Fruit fly (Drosophila melanogaster) whole organism, embryonic: ENCODE data around the gene SmD1.

Source experiments
- Bteb2 ChIP-seq: fragments of 200-800 bp; sonication (Bioruptor generic); optimal IDR thresholded peaks from 2 replicates; lab custom pipeline; 2016; ENCODE audit warnings: missing biosample characterization, missing genetic modification characterization
- CG10147 ChIP-seq: fragments of 200-800 bp; sonication (Bioruptor generic); optimal IDR thresholded peaks from 2 replicates; lab custom pipeline; 2019; ENCODE audit warnings: missing biosample characterization, mild to moderate bottlenecking, missing genetic modification characterization, moderate library complexity
- CG10979 ChIP-seq: fragments of 200-800 bp; sonication (Bioruptor generic); optimal IDR thresholded peaks from 2 replicates; lab custom pipeline; 2018; ENCODE audit warnings: missing biosample characterization, mild to moderate bottlenecking, missing genetic modification characterization, moderate library complexity
- CG14050 ChIP-seq: fragments of 200-800 bp; sonication (Bioruptor generic); IDR thresholded peaks from 3 replicates; pipeline ENCODE4 v1.3.6; 2022; ENCODE audit warnings: missing biosample characterization, missing genetic modification characterization
- CG14441 ChIP-seq: fragments of 200-800 bp; sonication (Bioruptor generic); IDR thresholded peaks from 2 replicates; pipeline ENCODE4 v1.3.6; 2022; ENCODE audit warnings: missing biosample characterization, missing genetic modification characterization
- CG2712 ChIP-seq: fragments of 200-800 bp; optimal IDR thresholded peaks from 3 replicates; lab custom pipeline; 2019; ENCODE audit warnings: missing biosample characterization, mild to moderate bottlenecking, missing genetic modification characterization, moderate library complexity
- CG2889 ChIP-seq: fragments of 200-800 bp; sonication (Bioruptor generic); IDR thresholded peaks from 3 replicates; pipeline ENCODE4 v1.3.6; 2022; ENCODE audit warnings: missing biosample characterization, missing genetic modification characterization
- CG4707 ChIP-seq: fragments of 200-800 bp; sonication (Bioruptor generic); optimal IDR thresholded peaks from 2 replicates; lab custom pipeline; 2018; ENCODE audit warnings: missing biosample characterization, mild to moderate bottlenecking, missing genetic modification characterization, moderate library complexity
- CG6813 ChIP-seq: fragments of 200-800 bp; sonication (Bioruptor generic); optimal IDR thresholded peaks from 2 replicates; lab custom pipeline; 2017; ENCODE audit warnings: missing biosample characterization, missing genetic modification characterization, mild to moderate bottlenecking, moderate library complexity, missing genetic modification reagents
- CG6854 ChIP-seq: fragments of 200-800 bp; sonication (Bioruptor generic); optimal IDR thresholded peaks from 3 replicates; lab custom pipeline; 2017; ENCODE audit warnings: missing biosample characterization, mild to moderate bottlenecking, missing genetic modification characterization
- CG7372 ChIP-seq: fragments of 200-800 bp; sonication (Bioruptor generic); IDR thresholded peaks from 2 replicates; pipeline ENCODE4 v1.3.6; 2022; ENCODE audit warnings: missing biosample characterization, missing genetic modification characterization
- CG7987 ChIP-seq: fragments of 200-800 bp; sonication (Bioruptor generic); optimal IDR thresholded peaks from 2 replicates; lab custom pipeline; 2018; ENCODE audit warnings: missing biosample characterization, mild to moderate bottlenecking, missing genetic modification characterization, moderate library complexity
- CG8089 ChIP-seq: fragments of 200-800 bp; sonication (Bioruptor generic); optimal IDR thresholded peaks from 3 replicates; lab custom pipeline; 2016; ENCODE audit warnings: missing biosample characterization, missing genetic modification characterization
- CG8944 ChIP-seq: fragments of 200-800 bp; sonication (Bioruptor generic); optimal IDR thresholded peaks from 3 replicates; lab custom pipeline; 2016; ENCODE audit warnings: missing biosample characterization, missing genetic modification characterization
- CG9727 ChIP-seq: fragments of 200-800 bp; sonication (Bioruptor generic); optimal IDR thresholded peaks from 3 replicates; lab custom pipeline; 2017; ENCODE audit warnings: missing biosample characterization, mild to moderate bottlenecking, missing genetic modification characterization
- CG9797 ChIP-seq: fragments of 200-800 bp; sonication (Bioruptor generic); optimal IDR thresholded peaks from 3 replicates; lab custom pipeline; 2018; ENCODE audit warnings: missing biosample characterization, mild to moderate bottlenecking, missing genetic modification characterization
- Eip74EF ChIP-seq, 2 experiments: fragments of 200-800 bp in 1 of 2; fragments of >200 bp in 1 of 2; sonication (Bioruptor generic) in 1 of 2; optimal IDR thresholded peaks; 2 replicates each; lab custom pipeline; 2017 to 2019; ENCODE audit warnings: missing biosample characterization in 2 of 2, missing genetic modification characterization in 2 of 2, mild to moderate bottlenecking in 1 of 2, moderate library complexity in 1 of 2
- Fer1 ChIP-seq: fragments of 200-800 bp; sonication (Bioruptor generic); optimal IDR thresholded peaks from 2 replicates; lab custom pipeline; 2017; ENCODE audit warnings: missing biosample characterization, mild to moderate bottlenecking, missing genetic modification characterization
- Lim3 ChIP-seq: fragments of 200-800 bp; sonication (Bioruptor generic); IDR thresholded peaks from 2 replicates; pipeline ENCODE4 v1.3.6; 2022; ENCODE audit warnings: missing biosample characterization, missing genetic modification characterization
- Lpt ChIP-seq: fragments of >200 bp; optimal IDR thresholded peaks from 2 replicates; lab custom pipeline; 2018; ENCODE audit warnings: missing biosample characterization, missing genetic modification characterization
- Mrtf ChIP-seq: fragments of 200-800 bp; sonication (Bioruptor generic); IDR thresholded peaks from 3 replicates; pipeline ENCODE4 v1.3.6; 2022; ENCODE audit warnings: missing biosample characterization, missing genetic modification characterization
- Nf-YC ChIP-seq: fragments of 200-800 bp; optimal IDR thresholded peaks from 3 replicates; lab custom pipeline; 2019; ENCODE audit warnings: missing biosample characterization, mild to moderate bottlenecking, missing genetic modification characterization, moderate library complexity
- Oli ChIP-seq: fragments of 200-800 bp; sonication (Bioruptor generic); optimal IDR thresholded peaks from 2 replicates; lab custom pipeline; 2018; ENCODE audit warnings: missing biosample characterization, mild to moderate bottlenecking, missing genetic modification characterization, moderate library complexity
- Six4 ChIP-seq: fragments of 200-800 bp; sonication (Bioruptor generic); optimal IDR thresholded peaks from 2 replicates; lab custom pipeline; 2016; ENCODE audit warnings: missing biosample characterization, missing genetic modification characterization
- Usf ChIP-seq: fragments of 200-800 bp; sonication (Bioruptor generic); optimal IDR thresholded peaks from 2 replicates; lab custom pipeline; 2017; ENCODE audit warnings: missing genotype, missing biosample characterization, missing genetic modification characterization
- Xbp1 ChIP-seq: fragments of 200-800 bp; sonication (Bioruptor generic); optimal IDR thresholded peaks from 3 replicates; lab custom pipeline; 2016; ENCODE audit warnings: missing biosample characterization, mild to moderate bottlenecking, missing genetic modification characterization
- YL-1 ChIP-seq: fragments of 200-800 bp; sonication (Bioruptor generic); optimal IDR thresholded peaks from 3 replicates; lab custom pipeline; 2017; ENCODE audit warnings: missing biosample characterization, mild to moderate bottlenecking, missing genetic modification characterization
- bbx ChIP-seq: fragments of 200-800 bp; sonication (Bioruptor generic); IDR thresholded peaks from 2 replicates; pipeline ENCODE4 v1.3.6; 2022; ENCODE audit warnings: missing biosample characterization, missing genetic modification characterization; ENCODE audit not compliant: partially characterized antibody
- bigmax ChIP-seq: fragments of 200-800 bp; sonication (Bioruptor generic); optimal IDR thresholded peaks from 2 replicates; lab custom pipeline; 2018; ENCODE audit warnings: missing biosample characterization, mild to moderate bottlenecking, missing genetic modification characterization
- cato ChIP-seq: fragments of 200-800 bp; sonication (Bioruptor generic); optimal IDR thresholded peaks from 2 replicates; lab custom pipeline; 2016; ENCODE audit warnings: missing biosample characterization, missing genetic modification characterization, borderline replicate concordance
- cg ChIP-seq: fragments of 200-800 bp; sonication (Bioruptor generic); optimal IDR thresholded peaks from 3 replicates; lab custom pipeline; 2019; ENCODE audit warnings: missing biosample characterization, mild to moderate bottlenecking, missing genetic modification characterization, moderate library complexity
- crp ChIP-seq, 2 experiments: fragments of 200-800 bp; sonication (Bioruptor generic); optimal IDR thresholded peaks; 2 replicates in 1 of 2; 3 replicates in 1 of 2; lab custom pipeline; 2017; ENCODE audit warnings: missing biosample characterization in 2 of 2, missing genetic modification characterization in 2 of 2, mild to moderate bottlenecking in 1 of 2, moderate library complexity in 1 of 2
- dimm ChIP-seq: fragments of 200-800 bp; sonication (Bioruptor generic); IDR thresholded peaks from 2 replicates; pipeline ENCODE4 v1.3.6; 2022; ENCODE audit warnings: missing biosample characterization, missing genetic modification characterization
- en ChIP-seq: fragments of 200-800 bp; sonication (Bioruptor generic); optimal IDR thresholded peaks from 2 replicates; lab custom pipeline; 2016; ENCODE audit warnings: missing biosample characterization, missing genetic modification characterization
- eve ChIP-seq, 2 experiments: fragments of >200 bp; optimal IDR thresholded peaks; 2 replicates each; lab custom pipeline; 2017; ENCODE audit warnings: missing biosample characterization in 2 of 2, missing genetic modification characterization in 2 of 2
- ewg ChIP-seq: fragments of 200-800 bp; sonication (Bioruptor generic); optimal IDR thresholded peaks from 3 replicates; lab custom pipeline; 2017; ENCODE audit warnings: mild to moderate bottlenecking, missing biosample characterization, missing genetic modification reagents, missing genetic modification characterization
- exex ChIP-seq: fragments of 200-800 bp; sonication (Bioruptor generic); optimal IDR thresholded peaks from 4 replicates; lab custom pipeline; 2018; ENCODE audit warnings: missing biosample characterization, mild to moderate bottlenecking, missing genetic modification characterization, moderate library complexity
- ftz-f1 ChIP-seq: fragments of 200-800 bp; sonication (Bioruptor generic); optimal IDR thresholded peaks from 2 replicates; lab custom pipeline; 2016; ENCODE audit warnings: missing biosample characterization, missing genetic modification characterization
- gsb-n ChIP-seq: fragments of 200-800 bp; sonication (Bioruptor generic); optimal IDR thresholded peaks from 3 replicates; lab custom pipeline; 2018; ENCODE audit warnings: missing biosample characterization, mild to moderate bottlenecking, missing genetic modification characterization
- hbn ChIP-seq: fragments of 200-800 bp; sonication (Bioruptor generic); IDR thresholded peaks from 2 replicates; pipeline ENCODE4 v1.3.6; 2022; ENCODE audit warnings: missing biosample characterization, missing genetic modification characterization; ENCODE audit not compliant: partially characterized antibody
- pfk ChIP-seq: fragments of 200-800 bp; sonication (Bioruptor generic); optimal IDR thresholded peaks from 2 replicates; lab custom pipeline; 2018; ENCODE audit warnings: missing biosample characterization, mild to moderate bottlenecking, missing genetic modification characterization, moderate library complexity
- schlank ChIP-seq: fragments of 200-800 bp; sonication (Bioruptor generic); optimal IDR thresholded peaks from 2 replicates; lab custom pipeline; 2018; ENCODE audit warnings: missing biosample characterization, mild to moderate bottlenecking, missing genetic modification characterization
- sisA ChIP-seq: fragments of 200-800 bp; sonication (Bioruptor generic); IDR thresholded peaks from 2 replicates; pipeline ENCODE4 v1.3.6; 2022; ENCODE audit warnings: missing biosample characterization, missing genetic modification characterization
- sob ChIP-seq: fragments of 200-800 bp; sonication (Bioruptor generic); IDR thresholded peaks from 2 replicates; pipeline ENCODE4 v1.3.6; 2022; ENCODE audit warnings: missing biosample characterization, missing genetic modification characterization
- stwl ChIP-seq: fragments of 200-800 bp; sonication (Bioruptor generic); optimal IDR thresholded peaks from 3 replicates; lab custom pipeline; 2018; ENCODE audit warnings: missing biosample characterization, mild to moderate bottlenecking, missing genetic modification characterization, moderate library complexity
- tin ChIP-seq: fragments of 200-800 bp; sonication (Bioruptor generic); optimal IDR thresholded peaks from 3 replicates; lab custom pipeline; 2016; ENCODE audit warnings: missing biosample characterization, missing genetic modification characterization
- zen ChIP-seq: fragments of 200-800 bp; sonication (Bioruptor generic); optimal IDR thresholded peaks from 3 replicates; lab custom pipeline; 2018; ENCODE audit warnings: missing biosample characterization, mild to moderate bottlenecking, missing genetic modification characterization, moderate library complexity
- zfh1 ChIP-seq: fragments of 200-800 bp; sonication (Bioruptor generic); IDR thresholded peaks from 3 replicates; pipeline ENCODE4 v1.3.6; 2022; ENCODE audit warnings: missing biosample characterization, missing genetic modification characterization

The SmD1 gene

DNA sequence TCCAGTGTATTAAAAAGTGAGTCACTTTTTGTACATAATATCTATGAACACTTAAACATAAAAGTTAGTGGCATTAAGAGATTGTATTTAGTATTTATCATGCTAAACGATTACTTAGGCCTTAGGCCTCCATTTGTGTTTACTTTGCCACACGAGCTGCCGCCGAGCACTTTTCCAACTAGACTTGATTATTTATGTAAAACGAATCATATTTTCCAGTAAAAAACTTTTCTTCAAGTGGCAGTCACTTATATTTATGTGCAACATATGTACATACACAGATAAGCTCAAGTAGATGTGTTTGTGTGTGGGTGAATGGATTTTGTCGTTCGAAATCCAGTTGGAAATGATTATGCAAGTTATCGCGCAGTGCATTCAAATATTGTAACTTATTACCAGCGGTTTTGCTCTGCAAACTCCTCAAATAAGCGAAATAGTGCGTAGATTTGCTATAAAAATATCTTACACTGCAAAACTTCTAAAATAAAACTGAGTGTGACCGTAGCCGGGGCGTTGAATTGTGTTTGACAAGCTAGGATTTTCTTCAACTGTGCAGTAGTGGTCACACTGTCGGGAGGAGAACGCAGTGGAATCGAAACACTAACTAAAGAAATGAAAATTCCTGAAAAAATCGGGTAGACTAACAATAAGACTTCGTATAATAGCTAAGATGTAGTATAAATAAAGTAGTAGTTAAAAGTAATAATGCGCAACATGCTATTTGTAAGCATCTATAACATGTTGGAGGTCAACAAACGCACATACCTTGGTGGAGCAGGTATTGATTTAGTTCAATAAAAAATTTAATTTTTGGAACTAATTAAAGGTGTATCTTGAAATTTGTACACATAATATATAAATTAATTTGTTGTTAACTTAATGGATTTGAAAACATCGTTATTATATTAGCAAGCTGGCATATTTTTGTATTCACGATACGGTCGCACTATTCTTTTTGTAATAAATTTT is 15.4 kb upstream of the SmD1 start, which contains the start of the genes Klc and CG10984 (continued):
- TF ChIP-seq en (GFP tag; lab: Kevin White, UChicago) (peak; percentile 36), CG14050 (GFP tag; lab: Robert Waterston, UW) (no peak), Nf-YC (peak; percentile 6), pfk (GFP tag; lab: Kevin White, UChicago) (peak; percentile 90), ewg (GFP tag; lab: Kevin White, UChicago) (no peak), Lpt (GFP tag; lab: Kevin White, UChicago) (no peak), zen (tag; lab: Kevin White, UChicago) (no peak), CG6854 (GFP tag; lab: Kevin White, UChicago) (no peak), eve (GFP tag; optimal IDR thresholded peaks at IDR 0.05; lab: Kevin White, UChicago) (peak in 1 of 2 experiments; percentile 87), bigmax (GFP tag; lab: Kevin White, UChicago) (no peak), cato (GFP tag; lab: Kevin White, UChicago) (peak; percentile 11), tin (GFP tag; lab: Kevin White, UChicago) (peak; percentile 65), Mrtf (GFP tag; lab: Robert Waterston, UW) (no peak), Lim3 (GFP tag; lab: Robert Waterston, UW) (no peak), CG14441 (peak; percentile 76), CG7987 (GFP tag; lab: Kevin White, UChicago) (no peak), CG9727 (no peak), Fer1 (GFP tag; lab: Kevin White, UChicago) (peak; percentile 70), CG2889 (GFP tag; lab: Robert Waterston, UW) (no peak), crp (GFP tag; optimal IDR thresholded peaks at IDR 0.05; lab: Kevin White, UChicago) (no peak), dimm (GFP tag; lab: Robert Waterston, UW) (no peak), CG7372 (GFP tag; lab: Robert Waterston, UW) (peak; percentile 46), schlank (tag; lab: Kevin White, UChicago) (no peak), CG9797 (GFP tag; lab: Kevin White, UChicago) (peak; percentile 80), Six4 (GFP tag; lab: Kevin White, UChicago) (peak; percentile 56), CG6813 (GFP tag; lab: Kevin White, UChicago) (no peak), YL-1 (GFP tag; lab: Kevin White, UChicago) (peak; percentile 61), CG2712 (tag; lab: Kevin White, UChicago) (peak; percentile 61), CG8089 (no peak), sisA (GFP tag; lab: Robert Waterston, UW) (no peak), CG10979 (peak; percentile 47), Eip74EF (GFP tag; optimal IDR thresholded peaks at IDR 0.05; lab: Kevin White, UChicago) (peak in 1 of 2 experiments; percentile 71), CG4707 (no peak), bbx (GFP tag; lab: Robert Waterston, UW) (no peak), Bteb2 (GFP tag; lab: Kevin White, UChicago) (peak; percentile 54), CG8944 (GFP tag; lab: Kevin White, UChicago) (peak; percentile 67), exex (peak; percentile 38), Xbp1 (peak; percentile 60), stwl (tag; lab: Kevin White, UChicago) (peak; percentile 45), gsb-n (tag; lab: Kevin White, UChicago) (no peak), CG10147 (GFP tag; lab: Kevin White, UChicago) (peak; percentile 56), hbn (GFP tag; lab: Robert Waterston, UW) (no peak), Oli (tag; lab: Kevin White, UChicago) (no peak), zfh1 (GFP tag; lab: Robert Waterston, UW) (peak; percentile 82), sob (GFP tag; lab: Robert Waterston, UW) (peak; percentile 79), ftz-f1 (GFP tag; lab: Kevin White, UChicago) (no peak), cg (peak; percentile 84), Usf (no peak)
